Fruit fly (Drosophila melanogaster) S2 (cell line): Measurements from ENCODE around the gene CG32686.

ENCODE experiments used
- CG8478 ChIP-seq: fragments of >200 bp; optimal IDR thresholded peaks from 2 replicates; lab custom pipeline; 2018
- CTCF ChIP-seq, 2 experiments: fragments of >200 bp; optimal IDR thresholded peaks; 2 replicates each; lab custom pipeline; 2018

dm6 chrX:10417129-10417528 is 42.0 kb upstream of the CG32686 start, which contains the start of gene RabX2:
- TF ChIP-seq CG8478 (lab: Kevin White, UChicago) (no peak), CTCF (optimal IDR thresholded peaks at IDR 0.05; lab: Kevin White, UChicago) (no peak)
